Fruit fly (Drosophila melanogaster) whole organism, wandering third instar larva: ENCODE data around the gene CG4839.
A peak's percentile ranks its signal among the peaks of the same experiment; 100 is the strongest.

Experiments used
- GATAd ChIP-seq: sonication (Bioruptor generic); optimal IDR thresholded peaks from 2 replicates; lab custom pipeline; 2016; ENCODE audit warnings: missing biosample characterization, missing genetic modification characterization
- HLH106 ChIP-seq: fragments of 200-800 bp; optimal IDR thresholded peaks from 3 replicates; lab custom pipeline; 2019; ENCODE audit warnings: missing biosample characterization, mild to moderate bottlenecking, missing genetic modification characterization, moderate library complexity
- Myc ChIP-seq: fragments of >200 bp; optimal IDR thresholded peaks from 2 replicates; lab custom pipeline; 2017
- Sp1 ChIP-seq: fragments of 200-800 bp; sonication (Bioruptor generic); optimal IDR thresholded peaks from 3 replicates; lab custom pipeline; 2019; ENCODE audit warnings: missing biosample characterization, mild to moderate bottlenecking, missing genetic modification characterization, moderate library complexity
- ey ChIP-seq: fragments of 200-800 bp; sonication (Bioruptor generic); optimal IDR thresholded peaks from 2 replicates; lab custom pipeline; 2016; ENCODE audit warnings: missing biosample characterization, missing genetic modification characterization
- fru ChIP-seq: fragments of 200-800 bp; sonication (Bioruptor generic); optimal IDR thresholded peaks from 3 replicates; lab custom pipeline; 2016; ENCODE audit warnings: missing biosample characterization, mild to moderate bottlenecking, missing genetic modification characterization
- h ChIP-seq: fragments of 200-800 bp; sonication (Bioruptor generic); optimal IDR thresholded peaks from 3 replicates; lab custom pipeline; 2016; ENCODE audit warnings: missing biosample characterization, mild to moderate bottlenecking, missing genetic modification characterization
- lola ChIP-seq: fragments of >200 bp; optimal IDR thresholded peaks from 2 replicates; lab custom pipeline; 2017; ENCODE audit warnings: missing biosample characterization, missing genetic modification characterization
- psq ChIP-seq: fragments of 200-800 bp; sonication (Bioruptor generic); optimal IDR thresholded peaks from 3 replicates; lab custom pipeline; 2017; ENCODE audit warnings: missing biosample characterization, mild to moderate bottlenecking, missing genetic modification characterization, moderate library complexity

DNA sequence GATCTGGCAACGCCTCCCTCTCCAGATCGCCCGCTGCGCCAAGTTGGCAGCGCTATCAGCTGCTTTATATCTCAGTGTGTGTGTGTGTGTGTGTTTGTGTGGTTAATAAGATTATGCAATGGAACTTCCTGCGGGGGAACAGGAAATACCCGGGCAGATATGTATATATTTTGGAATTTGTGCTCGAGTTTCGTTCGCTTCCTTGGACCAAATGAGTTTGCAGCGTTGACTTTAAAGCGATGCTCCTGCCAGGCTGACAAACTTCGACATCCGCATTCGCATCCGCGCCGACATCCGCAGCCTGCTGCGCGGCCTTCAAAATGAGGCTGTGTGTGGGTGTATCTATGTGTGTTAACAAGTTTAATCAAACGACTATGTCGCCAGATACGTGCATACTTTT, 1.2 kb upstream of the CG4839 start:
- TF ChIP-seq h (no peak), HLH106 (tag; lab: Kevin White, UChicago) (no peak), psq (GFP tag; lab: Kevin White, UChicago) (no peak), lola (GFP tag; lab: Kevin White, UChicago) (no peak), Myc (lab: Kevin White, UChicago) (peak; percentile 36), GATAd (GFP tag; lab: Kevin White, UChicago) (no peak), ey (GFP tag; lab: Kevin White, UChicago) (no peak), Sp1 (GFP tag; lab: Kevin White, UChicago) (no peak), fru (GFP tag; lab: Kevin White, UChicago) (no peak)
